Worm (Caenorhabditis elegans): ENCODE data around the gene acy-3.

Gene acy-3

DNA sequence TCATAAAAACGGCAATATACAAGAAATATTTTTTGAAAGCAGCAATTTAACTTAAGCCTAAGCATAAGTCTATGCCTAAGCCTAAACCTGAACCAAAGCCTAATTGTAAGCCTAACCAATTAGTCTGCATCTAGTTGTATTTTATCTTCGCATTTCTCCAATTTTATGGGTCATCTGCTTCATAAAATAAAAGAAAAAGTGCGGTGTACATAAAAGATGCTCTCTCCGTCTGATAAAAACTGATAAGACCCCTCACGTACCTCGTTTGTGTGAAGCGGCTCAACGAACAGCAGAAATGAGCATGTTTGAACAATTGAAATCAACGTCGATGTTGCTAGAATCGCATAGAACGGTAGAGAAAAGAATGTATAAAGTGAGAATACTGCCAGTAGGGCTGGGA lies 1.2 kb downstream of the acy-3 start:
- TF ChIP-seq ces-1 (GFP tag; optimal IDR thresholded peaks at IDR 0.05) (no peak), ctbp-1 (GFP tag; IDR thresholded peaks at IDR 0.05) (no peak), dmd-8 (GFP tag; IDR thresholded peaks at IDR 0.05) (no peak), pqm-1 (tag; optimal IDR thresholded peaks at IDR 0.05) (peak; percentile 81), zip-11 (GFP tag; IDR thresholded peaks at IDR 0.05) (no peak), php-3 (GFP tag; IDR thresholded peaks at IDR 0.05) (peak; percentile 66; the same call in 1 of the 2 replicates), nhr-28 (tag; optimal IDR thresholded peaks at IDR 0.05) (peak; percentile 34), dmd-6 (GFP tag; IDR thresholded peaks at IDR 0.05) (0 out of 2 replicates have a peak, but pooled peaks have one; percentile 9), dve-1 (tag; optimal IDR thresholded peaks at IDR 0.05; ENCODE audit: insufficient read depth) (peak; percentile 57), lin-1 (GFP tag; IDR thresholded peaks at IDR 0.05) (no peak), zfp-2 (tag; optimal IDR thresholded peaks at IDR 0.05) (no peak), ceh-20 (GFP tag; IDR thresholded peaks at IDR 0.05) (no peak), daf-16 (GFP tag; optimal IDR thresholded peaks at IDR 0.05) (no peak), daf-16 (tag; optimal IDR thresholded peaks at IDR 0.05) (peak; percentile 21), set-16 (GFP tag; IDR thresholded peaks at IDR 0.05) (no peak), hlh-11 (tag; optimal IDR thresholded peaks at IDR 0.05) (peak; percentile 45)

- peak in 1 of 2 experiments; percentile 96 for TF ChIP-seq unc-62 (GFP tag; optimal IDR thresholded peaks at IDR 0.05 in 1 of 2)
- no peak for TF ChIP-seq unc-62 (tag; optimal IDR thresholded peaks at IDR 0.05)
- TF ChIP-seq mep-1 (tag; optimal IDR thresholded peaks at IDR 0.05) = no peak
- TF ChIP-seq hlh-30 (tag; optimal IDR thresholded peaks at IDR 0.05; ENCODE audit: insufficient read depth) = peak; percentile 35
- no peak for TF ChIP-seq hif-1 (tag; optimal IDR thresholded peaks at IDR 0.05)
Measured at ce11 chrIII:3783914-3784313, 2.4 kb downstream of the acy-3 start.

DNA sequence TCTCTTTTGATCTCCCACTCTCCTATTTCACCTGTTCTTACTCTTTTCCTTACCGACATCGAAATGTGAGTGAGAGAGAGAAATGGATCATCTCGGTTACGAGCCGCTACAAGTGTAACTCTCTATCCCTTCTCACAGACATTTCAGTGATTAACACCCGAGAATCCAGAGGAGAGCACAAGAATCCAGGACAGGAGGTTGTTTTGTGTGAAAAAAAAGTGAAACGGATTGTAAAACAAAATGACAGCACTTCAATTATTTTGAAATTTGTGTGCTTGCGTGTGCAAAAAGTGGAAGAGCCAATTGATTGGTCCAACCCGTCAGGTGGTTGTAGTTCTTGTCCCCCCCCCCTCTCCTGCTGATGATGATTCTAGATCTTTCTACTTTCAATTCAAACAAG lies 3.4 kb downstream of the acy-3 start:
- TF ChIP-seq lin-39 (tag; optimal IDR thresholded peaks at IDR 0.05) = no peak
- peak; percentile 24 for TF ChIP-seq nhr-28 (tag; optimal IDR thresholded peaks at IDR 0.05)
- TF ChIP-seq zag-1 (tag; optimal IDR thresholded peaks at IDR 0.05) = no peak
- TF ChIP-seq F44E2.7 (GFP tag; IDR thresholded peaks at IDR 0.05) = no peak
- TF ChIP-seq nhr-11 (tag; optimal IDR thresholded peaks at IDR 0.05) = peak; percentile 73
- TF ChIP-seq hlh-30 (tag; optimal IDR thresholded peaks at IDR 0.05; ENCODE audit: insufficient read depth) = peak; percentile 23
- TF ChIP-seq fos-1 (tag; optimal IDR thresholded peaks at IDR 0.05) = no peak
- peak; percentile 94 for TF ChIP-seq aha-1 (tag)
- TF ChIP-seq daf-16 (GFP tag; optimal IDR thresholded peaks at IDR 0.05) = peak in 1 of 2 experiments; percentile 84
- no peak for TF ChIP-seq daf-16 (tag; optimal IDR thresholded peaks at IDR 0.05)
- peak; percentile 46 for TF ChIP-seq hlh-11 (tag; optimal IDR thresholded peaks at IDR 0.05)
- TF ChIP-seq snpc-4 (tag; optimal IDR thresholded peaks at IDR 0.05) = no peak

DNA sequence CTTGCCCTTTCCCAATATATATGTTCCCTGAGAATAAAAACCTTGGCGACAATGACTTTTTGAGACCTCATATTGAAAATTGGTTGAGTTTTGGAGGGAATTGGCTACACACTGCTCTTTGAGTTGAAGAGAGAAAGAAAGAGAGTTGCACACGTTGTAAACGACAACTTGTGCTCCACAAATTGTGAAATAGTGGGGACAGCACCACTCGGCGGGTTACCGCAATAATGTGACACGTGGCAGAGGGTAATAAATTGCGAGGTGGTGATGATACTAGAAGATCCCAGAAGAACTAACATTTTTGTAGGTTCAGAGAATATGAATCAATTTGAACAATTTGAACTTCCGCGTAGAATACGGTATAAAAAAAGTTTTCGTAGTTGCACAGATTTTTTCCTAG lies 4.5 kb downstream of the acy-3 start:
- TF ChIP-seq daf-16 (GFP tag; optimal IDR thresholded peaks at IDR 0.05) (peak in 1 of 2 experiments; percentile 11), daf-16 (tag; optimal IDR thresholded peaks at IDR 0.05) (no peak), hlh-30 (tag; optimal IDR thresholded peaks at IDR 0.05; ENCODE audit: insufficient read depth) (peak; percentile 50), nhr-28 (tag; optimal IDR thresholded peaks at IDR 0.05) (peak; percentile 21), nhr-11 (tag; optimal IDR thresholded peaks at IDR 0.05) (peak; percentile 68), aha-1 (tag) (peak; percentile 78), lin-38 (GFP tag; IDR thresholded peaks at IDR 0.05) (no peak), set-16 (GFP tag; IDR thresholded peaks at IDR 0.05) (no peak), mxl-3 (GFP tag; optimal IDR thresholded peaks at IDR 0.05) (peak; percentile 42), unc-62 (GFP tag; optimal IDR thresholded peaks at IDR 0.05 in 1 of 2) (peak in 1 of 2 experiments; percentile 62), unc-62 (tag; optimal IDR thresholded peaks at IDR 0.05) (no peak)

- TF ChIP-seq ceh-32 (tag; optimal IDR thresholded peaks at IDR 0.05; ENCODE audit: poor library complexity) = no peak
- TF ChIP-seq nhr-111 (GFP tag; optimal IDR thresholded peaks at IDR 0.05) = no peak
- TF ChIP-seq ctbp-1 (GFP tag; IDR thresholded peaks at IDR 0.05) = no peak
- TF ChIP-seq unc-62 (GFP tag; optimal IDR thresholded peaks at IDR 0.05 in 1 of 2) = peak in 1 of 2 experiments; percentile 98
- TF ChIP-seq unc-62 (tag; optimal IDR thresholded peaks at IDR 0.05) = no peak
Measured at ce11 chrIII:3774550-3774949, 11.7 kb downstream of the acy-3 start.

Measured in whole organism, L4 larva.